Fruit fly (Drosophila melanogaster): ENCODE results near the gene Sas10.

Sas10 gene

DNA sequence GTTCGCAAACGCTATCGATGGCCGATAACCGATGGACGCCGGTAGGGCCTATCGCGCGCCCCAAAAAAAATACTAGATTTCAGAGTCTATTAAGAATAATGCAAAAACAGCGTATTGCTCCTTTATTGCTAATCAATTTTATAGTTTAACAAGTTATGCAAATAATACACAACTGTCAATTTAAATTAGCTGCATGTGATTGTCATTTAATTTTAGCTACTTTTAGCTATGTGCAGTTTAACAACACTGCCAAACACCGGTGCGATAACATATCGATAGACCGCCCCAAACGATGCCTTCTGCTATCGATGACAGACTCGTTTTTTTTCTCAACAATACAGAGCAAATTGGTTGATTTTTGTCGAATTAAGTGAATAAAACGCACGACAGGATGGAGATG is 8.2 kb upstream of the Sas10 start, which contains the start of the genes Cdk7 and snf (continued):
- peak; percentile 63 for TF ChIP-seq Dip3 (GFP tag; optimal IDR thresholded peaks at IDR 0.05)
- no peak for TF ChIP-seq CG8281 (tag; optimal IDR thresholded peaks at IDR 0.05)
- TF ChIP-seq HLH3B (GFP tag; IDR thresholded peaks at IDR 0.05), result 0 out of 2 replicates have a peak, but pooled peaks have one; percentile 15
- no peak for TF ChIP-seq eyg (GFP tag; optimal IDR thresholded peaks at IDR 0.05)
- peak; percentile 78 for TF ChIP-seq CG16863 (GFP tag; optimal IDR thresholded peaks at IDR 0.05)
- no peak for TF ChIP-seq CG31388 (GFP tag; optimal IDR thresholded peaks at IDR 0.05)
- TF ChIP-seq BtbVII (GFP tag; optimal IDR thresholded peaks at IDR 0.05), result no peak
- TF ChIP-seq ash1 (GFP tag; optimal IDR thresholded peaks at IDR 0.05), result no peak
- no peak for TF ChIP-seq Kr (GFP tag; optimal IDR thresholded peaks at IDR 0.05)
- no peak for TF ChIP-seq exex (tag; optimal IDR thresholded peaks at IDR 0.05)
- peak; percentile 88 for TF ChIP-seq CG13287 (GFP tag; IDR thresholded peaks at IDR 0.05; ENCODE audit: partially characterized antibody)
- no peak for TF ChIP-seq Stat92E (GFP tag; optimal IDR thresholded peaks at IDR 0.05)
- peak in 1 of 2 experiments; percentile 25 for TF ChIP-seq Hr51 (GFP tag; optimal IDR thresholded peaks at IDR 0.05)
- no peak for TF ChIP-seq Fer2 (tag; optimal IDR thresholded peaks at IDR 0.05)
- TF ChIP-seq Fer1 (GFP tag; optimal IDR thresholded peaks at IDR 0.05), result no peak
- TF ChIP-seq CG11723 (GFP tag; optimal IDR thresholded peaks at IDR 0.05), result no peak
- TF ChIP-seq Max (GFP tag; optimal IDR thresholded peaks at IDR 0.05), result peak; percentile 53
- TF ChIP-seq cg (GFP tag; optimal IDR thresholded peaks at IDR 0.05), result no peak
- peak; percentile 52 for TF ChIP-seq zfh2 (GFP tag; optimal IDR thresholded peaks at IDR 0.05)

DNA sequence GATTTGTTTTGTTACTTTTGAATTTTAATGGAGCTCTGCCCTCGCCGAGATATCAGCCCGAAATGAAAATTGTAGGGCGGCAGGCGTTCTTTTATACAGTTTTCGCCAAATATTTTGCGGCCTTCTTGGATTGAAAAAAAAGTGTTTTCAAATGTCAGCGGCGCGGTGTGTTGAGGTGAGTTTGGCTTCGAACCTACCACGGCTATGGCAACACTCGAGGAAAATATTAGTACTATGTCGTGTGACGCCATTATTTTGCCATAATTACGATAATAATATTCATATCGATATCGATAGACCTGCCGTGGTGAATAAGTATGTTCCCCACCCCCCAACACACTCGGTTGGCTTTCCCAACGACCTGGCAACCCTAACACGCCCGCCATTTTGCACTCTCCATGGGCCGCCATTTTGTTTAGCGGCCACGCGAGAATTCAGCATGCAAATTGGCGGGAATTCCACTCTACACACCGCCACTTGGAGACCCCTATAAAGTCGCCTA is 5.3 kb upstream of the Sas10 start, which contains the start of the genes TrxT and dhd:
Gene TrxT (minus strand): TSS at position 51 of the 502 bp plus-strand sequence.
Gene dhd (plus strand): TSS at position 334 of the 502 bp plus-strand sequence.
- TF ChIP-seq Hsf (GFP tag; optimal IDR thresholded peaks at IDR 0.05) (no peak), gsb (GFP tag; IDR thresholded peaks at IDR 0.05) (no peak), CG9609 (GFP tag; optimal IDR thresholded peaks at IDR 0.05) (no peak), cad (GFP tag; optimal IDR thresholded peaks at IDR 0.05) (no peak), nerfin-1 (tag; optimal IDR thresholded peaks at IDR 0.05) (peak; percentile 1), CG33213 (GFP tag; optimal IDR thresholded peaks at IDR 0.05) (peak; percentile 74), wor (GFP tag; IDR thresholded peaks at IDR 0.05) (no peak), Oaz (GFP tag; IDR thresholded peaks at IDR 0.05) (no peak), CG30431 (GFP tag; optimal IDR thresholded peaks at IDR 0.05) (no peak), CG2129 (GFP tag; IDR thresholded peaks at IDR 0.05; ENCODE audit: partially characterized antibody) (no peak), Xrp1 (GFP tag; IDR thresholded peaks at IDR 0.05) (peak; percentile 48; the same call in 1 of the 2 replicates), chinmo (GFP tag; IDR thresholded peaks at IDR 0.05; ENCODE audit: partially characterized antibody) (0 out of 4 replicates have a peak, but pooled peaks have one; percentile 62), Camta (GFP tag; optimal IDR thresholded peaks at IDR 0.05) (peak; percentile 3), dimm (GFP tag; IDR thresholded peaks at IDR 0.05) (no peak), oc (tag; optimal IDR thresholded peaks at IDR 0.05) (no peak), CG14710 (tag; optimal IDR thresholded peaks at IDR 0.05) (peak; percentile 34), Usf (GFP tag; optimal IDR thresholded peaks at IDR 0.05) (no peak), Bgb (GFP tag; IDR thresholded peaks at IDR 0.05; ENCODE audit: partially characterized antibody) (peak; percentile 68), slou (GFP tag; optimal IDR thresholded peaks at IDR 0.05) (no peak), Ptx1 (GFP tag; IDR thresholded peaks at IDR 0.05) (peak; percentile 28; the same call in 1 of the 2 replicates), CG13287 (GFP tag; IDR thresholded peaks at IDR 0.05; ENCODE audit: partially characterized antibody) (peak; percentile 77), D19A (tag; optimal IDR thresholded peaks at IDR 0.05) (no peak), CG8478 (optimal IDR thresholded peaks at IDR 0.05) (no peak), pb (GFP tag; optimal IDR thresholded peaks at IDR 0.05) (peak; percentile 19), sima (GFP tag; optimal IDR thresholded peaks at IDR 0.05) (no peak), Hmx (GFP tag; optimal IDR thresholded peaks at IDR 0.05) (no peak), lmd (GFP tag; IDR thresholded peaks at IDR 0.05) (peak; percentile 42; the same call in 1 of the 2 replicates), lola (GFP tag; optimal IDR thresholded peaks at IDR 0.05) (no peak), NK7.1 (GFP tag; optimal IDR thresholded peaks at IDR 0.05) (no peak), CG1792 (GFP tag; optimal IDR thresholded peaks at IDR 0.05) (no peak), CG34224 (GFP tag; IDR thresholded peaks at IDR 0.05; ENCODE audit: partially characterized antibody) (peak; percentile 58; the same call in 1 of the 3 replicates), CG31224 (GFP tag; IDR thresholded peaks at IDR 0.05) (no peak)

Data from whole organism, embryonic.